Fruit fly (Drosophila melanogaster) whole organism, adult: ENCODE measurements around the gene GatC.

Experiments
- CG11617 ChIP-seq: fragments of 200-800 bp; sonication (Bioruptor generic); optimal IDR thresholded peaks from 2 replicates; lab custom pipeline; 2017; ENCODE audit warnings: mild to moderate bottlenecking, missing biosample characterization, missing genetic modification reagents, missing genetic modification characterization
- CG14711 ChIP-seq: fragments of 200-800 bp; sonication (Bioruptor generic); optimal IDR thresholded peaks from 2 replicates; lab custom pipeline; 2018; ENCODE audit warnings: missing biosample characterization, mild to moderate bottlenecking, missing genetic modification characterization, moderate library complexity
- CG33017 ChIP-seq: fragments of 200-800 bp; sonication (Bioruptor generic); optimal IDR thresholded peaks from 2 replicates; lab custom pipeline; 2018; ENCODE audit warnings: missing biosample characterization, mild to moderate bottlenecking, missing genetic modification characterization, moderate library complexity
- CG7045 ChIP-seq: fragments of 200-800 bp; sonication (Bioruptor generic); optimal IDR thresholded peaks from 2 replicates; lab custom pipeline; 2017; ENCODE audit warnings: missing biosample characterization, mild to moderate bottlenecking, missing genetic modification characterization
- Mnt ChIP-seq: fragments of 200-800 bp; sonication (Bioruptor generic); optimal IDR thresholded peaks from 2 replicates; lab custom pipeline; 2016; ENCODE audit warnings: missing biosample characterization, mild to moderate bottlenecking, missing genetic modification characterization
- ovo ChIP-seq: fragments of 200-800 bp; sonication (Bioruptor generic); optimal IDR thresholded peaks from 2 replicates; lab custom pipeline; 2016; ENCODE audit warnings: missing biosample characterization, missing genetic modification characterization
- toe ChIP-seq: fragments of 200-800 bp; sonication (Bioruptor generic); optimal IDR thresholded peaks from 2 replicates; lab custom pipeline; 2016; ENCODE audit warnings: missing biosample characterization, missing genetic modification characterization

dm6 chr2L:13841508-13841907, 8.6 kb upstream of the GatC start, which contains the start of gene CG33307:
- TF ChIP-seq toe (GFP tag; lab: Kevin White, UChicago) (no peak), ovo (GFP tag; lab: Kevin White, UChicago) (no peak), CG14711 (no peak), CG33017 (tag; lab: Kevin White, UChicago) (no peak), CG11617 (no peak), Mnt (no peak), CG7045 (GFP tag; lab: Kevin White, UChicago) (no peak)
